Fruit fly (Drosophila melanogaster) whole organism, adult: ENCODE results near the gene CG31673.
A peak's percentile ranks its signal among the peaks of the same experiment; 100 is the strongest.

ENCODE experiments used
- CG11617 ChIP-seq: fragments of 200-800 bp; sonication (Bioruptor generic); optimal IDR thresholded peaks from 2 replicates; lab custom pipeline; 2017; ENCODE audit warnings: mild to moderate bottlenecking, missing biosample characterization, missing genetic modification reagents, missing genetic modification characterization
- CG12768 ChIP-seq: fragments of 200-800 bp; sonication (Bioruptor generic); optimal IDR thresholded peaks from 2 replicates; lab custom pipeline; 2017; ENCODE audit warnings: missing biosample characterization, missing genetic modification characterization, mild to moderate bottlenecking, moderate library complexity, missing genetic modification reagents
- CG14711 ChIP-seq: fragments of 200-800 bp; sonication (Bioruptor generic); optimal IDR thresholded peaks from 2 replicates; lab custom pipeline; 2018; ENCODE audit warnings: missing biosample characterization, mild to moderate bottlenecking, missing genetic modification characterization, moderate library complexity
- CG33017 ChIP-seq: fragments of 200-800 bp; sonication (Bioruptor generic); optimal IDR thresholded peaks from 2 replicates; lab custom pipeline; 2018; ENCODE audit warnings: missing biosample characterization, mild to moderate bottlenecking, missing genetic modification characterization, moderate library complexity
- CG5204 ChIP-seq: fragments of 200-800 bp; sonication (Bioruptor generic); optimal IDR thresholded peaks from 2 replicates; lab custom pipeline; 2016; ENCODE audit warnings: missing biosample characterization, missing genetic modification characterization
- CG7045 ChIP-seq: fragments of 200-800 bp; sonication (Bioruptor generic); optimal IDR thresholded peaks from 2 replicates; lab custom pipeline; 2017; ENCODE audit warnings: missing biosample characterization, mild to moderate bottlenecking, missing genetic modification characterization
- CG7101 ChIP-seq: fragments of 200-800 bp; sonication (Bioruptor generic); optimal IDR thresholded peaks from 2 replicates; lab custom pipeline; 2018; ENCODE audit warnings: missing biosample characterization, mild to moderate bottlenecking, missing genetic modification characterization, moderate library complexity
- Clk ChIP-seq: fragments of 200-800 bp; sonication (Bioruptor generic); optimal IDR thresholded peaks from 2 replicates; lab custom pipeline; 2017; ENCODE audit warnings: missing biosample characterization, missing genetic modification characterization
- Crg-1 ChIP-seq: fragments of 200-800 bp; sonication (Bioruptor generic); optimal IDR thresholded peaks from 2 replicates; lab custom pipeline; 2016; ENCODE audit warnings: missing biosample characterization, missing genetic modification characterization
- Mnt ChIP-seq: fragments of 200-800 bp; sonication (Bioruptor generic); optimal IDR thresholded peaks from 2 replicates; lab custom pipeline; 2016; ENCODE audit warnings: missing biosample characterization, mild to moderate bottlenecking, missing genetic modification characterization
- bab1 ChIP-seq: fragments of 200-800 bp; sonication (Bioruptor generic); optimal IDR thresholded peaks from 3 replicates; lab custom pipeline; 2019; ENCODE audit warnings: missing biosample characterization, mild to moderate bottlenecking, missing genetic modification characterization, moderate library complexity
- cnc ChIP-seq, 2 experiments: fragments of >200 bp; optimal IDR thresholded peaks; 2 replicates each; lab custom pipeline; 2017
- kay ChIP-seq: fragments of 200-800 bp; sonication (Bioruptor generic); peaks from one replicate; lab custom pipeline; 2016; ENCODE audit warnings: missing biosample characterization, missing genetic modification characterization, borderline replicate concordance
- ovo ChIP-seq: fragments of 200-800 bp; sonication (Bioruptor generic); optimal IDR thresholded peaks from 2 replicates; lab custom pipeline; 2016; ENCODE audit warnings: missing biosample characterization, missing genetic modification characterization
- pad ChIP-seq: fragments of 200-800 bp; sonication (Bioruptor generic); optimal IDR thresholded peaks from 3 replicates; lab custom pipeline; 2017; ENCODE audit warnings: missing biosample characterization, missing genetic modification characterization, mild to moderate bottlenecking, moderate library complexity, missing genetic modification reagents
- tj ChIP-seq: fragments of 200-800 bp; sonication (Bioruptor generic); optimal IDR thresholded peaks from 3 replicates; lab custom pipeline; 2017; ENCODE audit warnings: missing biosample characterization, mild to moderate bottlenecking, missing genetic modification characterization, moderate library complexity
- toe ChIP-seq: fragments of 200-800 bp; sonication (Bioruptor generic); optimal IDR thresholded peaks from 2 replicates; lab custom pipeline; 2016; ENCODE audit warnings: missing biosample characterization, missing genetic modification characterization

CG31673 gene

DNA sequence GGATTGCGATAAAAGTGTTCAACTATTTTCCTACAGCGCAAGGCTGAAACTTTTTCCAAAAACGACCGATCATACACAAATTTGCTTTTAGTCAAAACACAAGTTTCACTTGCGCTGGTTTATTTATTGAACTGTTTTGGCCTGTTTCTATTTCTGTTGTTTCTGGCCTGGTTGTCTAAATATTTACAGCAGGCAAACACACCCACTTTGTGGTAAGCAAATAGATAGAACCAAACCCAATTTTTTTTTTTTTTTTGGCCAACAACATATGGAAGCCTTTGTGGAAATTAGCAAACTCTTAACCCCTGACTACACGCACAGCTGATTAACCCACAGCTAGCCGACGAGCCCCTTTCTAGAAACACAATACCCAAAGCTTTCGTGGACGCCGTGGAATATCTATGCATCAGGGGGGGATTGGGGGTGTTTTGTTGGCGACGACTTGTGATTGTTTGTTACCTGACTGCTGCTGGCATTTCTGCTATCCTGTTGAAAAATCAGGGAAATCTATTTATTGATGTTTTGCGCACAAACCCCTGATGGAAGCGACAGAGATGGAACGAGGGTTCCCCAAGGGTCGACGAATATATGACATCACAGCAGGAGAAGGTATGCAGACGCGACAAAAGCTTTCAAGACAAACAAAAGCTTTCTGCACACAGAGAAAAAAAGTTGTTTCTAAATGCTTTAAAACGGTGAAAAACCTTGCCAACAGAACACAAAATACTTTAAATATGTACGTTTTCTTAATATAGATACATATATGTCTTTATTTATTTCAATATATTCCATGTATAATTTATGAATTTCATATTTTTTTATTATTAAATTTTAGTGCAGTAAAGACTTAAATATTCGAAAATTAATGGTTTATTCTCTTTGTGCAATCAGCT, 21.5 kb upstream of the CG31673 start:
- TF ChIP-seq Clk (GFP tag; lab: Kevin White, UChicago) (no peak), CG7101 (tag; lab: Kevin White, UChicago) (peak; percentile 13), pad (GFP tag; lab: Kevin White, UChicago) (peak; percentile 24), CG7045 (peak; percentile 33), CG33017 (tag; lab: Kevin White, UChicago) (peak; percentile 58)

DNA sequence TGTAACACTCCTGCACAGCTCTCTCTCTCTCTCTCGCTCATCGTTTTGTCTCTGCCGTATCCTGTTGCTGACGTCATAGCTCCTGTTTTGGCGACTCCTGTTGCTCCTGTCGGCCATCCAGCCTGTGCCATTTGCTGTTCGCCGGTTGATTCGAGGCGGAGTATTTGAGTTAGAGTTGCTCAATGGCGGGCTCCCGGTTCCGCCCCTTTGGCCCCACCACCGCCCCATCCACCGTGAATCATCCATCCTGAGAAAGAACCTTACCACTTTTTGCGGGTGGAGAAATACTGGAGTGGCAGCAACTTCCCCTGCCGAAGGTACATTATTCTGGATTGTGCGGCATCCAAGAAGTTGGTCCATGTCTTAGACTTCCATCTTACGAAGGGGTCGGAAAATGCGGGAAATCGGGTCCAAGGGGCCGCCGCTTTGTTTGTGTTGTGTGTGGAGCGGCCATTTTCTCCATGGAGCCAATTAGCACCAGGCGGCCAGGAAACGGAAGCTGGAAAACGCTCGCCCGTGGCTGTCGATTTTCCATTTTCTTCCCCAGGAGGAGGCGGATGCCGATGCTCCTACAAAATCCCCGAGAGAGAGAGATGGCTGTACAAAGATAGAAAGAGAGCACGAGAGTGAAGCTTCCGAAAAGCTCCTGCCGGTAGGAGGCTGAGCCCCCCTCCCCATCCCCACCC, 20.8 kb upstream of the CG31673 start:
- no peak for TF ChIP-seq toe (GFP tag; lab: Kevin White, UChicago)
- TF ChIP-seq CG33017 (tag; lab: Kevin White, UChicago), result no peak
- TF ChIP-seq CG12768, result no peak
- TF ChIP-seq Clk (GFP tag; lab: Kevin White, UChicago), result peak; percentile 5
- no peak for TF ChIP-seq CG11617
- TF ChIP-seq CG7045, result no peak
- TF ChIP-seq pad (GFP tag; lab: Kevin White, UChicago), result peak; percentile 81

- TF ChIP-seq CG7101 (tag; lab: Kevin White, UChicago) (peak; percentile 22), CG12768 (peak; percentile 80), CG5204 (GFP tag; lab: Kevin White, UChicago) (no peak), CG33017 (tag; lab: Kevin White, UChicago) (peak; percentile 33), CG14711 (tag; lab: Kevin White, UChicago) (peak; percentile 55), CG7045 (no peak)
Observed at dm6 chr2L:20809229-20809628, 20.2 kb upstream of the CG31673 start.

DNA sequence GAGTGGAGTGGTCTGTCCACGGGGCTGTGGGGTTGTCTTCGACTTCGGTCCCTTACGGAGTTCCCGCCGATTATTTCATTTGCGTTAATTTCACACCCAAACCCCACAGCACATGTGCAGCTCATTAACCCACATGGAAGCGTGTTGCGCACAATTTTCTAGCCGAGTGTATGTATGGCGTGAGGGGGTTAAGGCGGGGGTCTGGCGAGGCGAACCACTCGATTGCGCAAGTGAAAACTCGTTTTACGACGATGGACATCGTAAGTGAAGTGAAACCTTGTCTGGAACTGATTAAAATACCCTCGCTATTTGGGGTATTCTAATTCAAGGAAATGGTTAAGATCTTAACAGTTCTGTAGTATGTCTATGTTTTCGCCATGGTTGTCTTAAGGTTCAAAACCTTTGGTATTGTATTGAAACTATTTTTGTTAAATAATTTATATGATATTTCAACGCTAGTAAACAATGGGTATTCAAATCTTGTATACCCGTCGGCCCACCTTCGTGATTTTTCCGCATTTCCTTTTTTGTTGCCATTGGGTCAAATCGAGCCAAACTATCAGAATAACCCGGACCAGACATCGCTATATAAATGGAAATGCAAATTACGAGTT, 18.3 kb upstream of the CG31673 start:
- TF ChIP-seq bab1 (GFP tag; lab: Kevin White, UChicago), result no peak
- no peak for TF ChIP-seq pad (GFP tag; lab: Kevin White, UChicago)
- no peak for TF ChIP-seq toe (GFP tag; lab: Kevin White, UChicago)
- peak; percentile 13 for TF ChIP-seq Mnt
- TF ChIP-seq kay, result no peak
- peak; percentile 6 for TF ChIP-seq CG33017 (tag; lab: Kevin White, UChicago)
- TF ChIP-seq tj (GFP tag; lab: Kevin White, UChicago), result no peak

DNA sequence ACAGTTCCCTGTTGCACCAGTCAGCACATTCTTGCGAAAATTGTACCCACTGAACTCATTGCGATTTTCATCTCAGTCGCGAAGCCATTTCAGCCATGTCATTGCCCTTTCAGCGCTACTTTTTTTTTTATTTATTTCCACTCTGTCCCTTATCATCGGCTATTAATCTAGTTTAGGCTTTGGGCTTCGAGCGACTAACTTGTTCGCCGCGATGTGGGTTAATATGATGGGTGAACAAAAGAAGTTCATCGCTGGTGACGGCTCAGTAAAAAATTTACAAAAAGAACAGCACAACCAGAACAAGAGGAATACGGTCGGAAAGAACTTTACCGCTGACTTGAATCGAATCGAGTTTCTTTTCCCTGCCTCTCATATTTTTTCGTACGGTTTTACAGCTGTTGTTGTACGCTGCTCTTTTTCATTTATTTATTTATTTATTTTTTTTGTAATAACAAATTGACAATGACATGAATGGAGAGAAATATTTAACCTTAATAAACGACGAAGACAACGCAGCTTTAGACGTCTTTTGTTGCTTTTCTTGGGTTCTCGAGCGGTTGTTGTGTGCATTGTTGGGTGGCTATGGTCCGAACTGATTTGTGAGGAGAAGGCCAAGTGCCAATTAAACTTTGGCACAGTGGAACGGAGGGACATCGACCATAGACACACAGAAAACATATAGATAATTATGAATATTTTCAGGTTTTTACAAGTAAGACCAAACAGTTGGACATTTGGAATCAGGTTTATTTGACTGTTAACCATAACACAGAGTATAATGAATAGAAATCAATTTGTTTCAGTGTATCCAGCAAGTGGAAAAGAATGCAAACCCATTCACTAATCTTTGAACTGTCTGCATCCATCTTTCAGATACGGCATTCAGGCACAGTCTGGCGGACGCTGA, 16.9 kb upstream of the CG31673 start:
- peak; percentile 37 for TF ChIP-seq tj (GFP tag; lab: Kevin White, UChicago)
- no peak for TF ChIP-seq CG5204 (GFP tag; lab: Kevin White, UChicago)
- peak; percentile 27 for TF ChIP-seq kay

DNA sequence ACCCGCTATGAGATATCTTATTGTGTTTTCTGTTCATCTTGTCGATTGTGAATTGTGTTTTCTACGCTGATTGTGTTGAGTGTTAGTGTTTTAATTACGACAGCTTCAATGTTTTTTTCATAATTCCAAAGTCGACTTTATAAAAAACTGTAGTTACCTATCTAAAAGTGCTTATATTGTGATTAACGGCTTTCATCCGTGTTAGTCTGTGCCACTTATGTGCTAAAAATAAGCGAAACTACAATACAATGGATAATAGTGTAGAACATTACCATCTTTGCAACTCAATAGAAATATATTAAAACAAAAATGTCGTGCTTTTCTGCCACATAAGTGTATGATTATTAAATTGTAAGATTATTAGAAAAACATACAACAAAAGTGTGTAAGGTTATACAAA, 13.3 kb upstream of the CG31673 start, which contains the start of gene CG33322:
Gene CG33322 (minus strand): TSS at position 101 of the 400 bp plus-strand sequence.
- TF ChIP-seq Mnt (no peak), CG11617 (no peak), Crg-1 (GFP tag; lab: Kevin White, UChicago) (no peak), cnc (optimal IDR thresholded peaks at IDR 0.05; lab: Kevin White, UChicago) (no peak), CG7045 (no peak), kay (no peak), CG33017 (tag; lab: Kevin White, UChicago) (no peak), pad (GFP tag; lab: Kevin White, UChicago) (no peak), CG5204 (GFP tag; lab: Kevin White, UChicago) (no peak)

dm6 chr2L:20817170-20817569, 12.2 kb upstream of the CG31673 start, which contains the start of gene CheB38b:
Gene CheB38b, minus strand, starts transcription at chr2L:20817270.
- TF ChIP-seq toe (GFP tag; lab: Kevin White, UChicago) (no peak), ovo (GFP tag; lab: Kevin White, UChicago) (no peak), CG33017 (tag; lab: Kevin White, UChicago) (no peak), pad (GFP tag; lab: Kevin White, UChicago) (no peak), CG7101 (tag; lab: Kevin White, UChicago) (no peak), bab1 (GFP tag; lab: Kevin White, UChicago) (no peak), CG14711 (tag; lab: Kevin White, UChicago) (no peak), CG11617 (no peak), CG5204 (GFP tag; lab: Kevin White, UChicago) (no peak), CG7045 (no peak)
